Worm (Caenorhabditis elegans): ENCODE measurements around the gene nspg-13.

- TF ChIP-seq die-1 (tag; optimal IDR thresholded peaks at IDR 0.05), result no peak
- no peak for TF ChIP-seq nfya-1 (tag; optimal IDR thresholded peaks at IDR 0.05; ENCODE audit: borderline replicate concordance, insufficient read depth)
- TF ChIP-seq D2030.7 (GFP tag; IDR thresholded peaks at IDR 0.05), result no peak
- TF ChIP-seq zfh-2 (GFP tag; conservative IDR thresholded peaks at IDR 0.05), result no peak
- TF ChIP-seq mcd-1 (GFP tag; IDR thresholded peaks at IDR 0.05), result no peak
- TF ChIP-seq C17E4.6 (GFP tag; IDR thresholded peaks at IDR 0.05), result no peak
- TF ChIP-seq sea-2 (GFP tag; IDR thresholded peaks at IDR 0.05), result no peak
- no peak for TF ChIP-seq lin-54 (GFP tag; optimal IDR thresholded peaks at IDR 0.05)
- TF ChIP-seq attf-3 (GFP tag; conservative IDR thresholded peaks at IDR 0.05), result no peak
- no peak for TF ChIP-seq tlf-1 (GFP tag; optimal IDR thresholded peaks at IDR 0.05)
- TF ChIP-seq egl-18 (GFP tag; IDR thresholded peaks at IDR 0.05), result no peak
- TF ChIP-seq unc-62 (GFP tag; optimal IDR thresholded peaks at IDR 0.05), result no peak
- no peak for TF ChIP-seq Y56A3A.18 (GFP tag; IDR thresholded peaks at IDR 0.05)
- no peak for TF ChIP-seq tbp1 (GFP tag; optimal IDR thresholded peaks at IDR 0.05)
Measured at ce11 chrX:5293862-5294261, 38.9 kb downstream of the nspg-13 start.
